Fruit fly (Drosophila melanogaster): ENCODE data around the gene Oseg1.

DNA sequence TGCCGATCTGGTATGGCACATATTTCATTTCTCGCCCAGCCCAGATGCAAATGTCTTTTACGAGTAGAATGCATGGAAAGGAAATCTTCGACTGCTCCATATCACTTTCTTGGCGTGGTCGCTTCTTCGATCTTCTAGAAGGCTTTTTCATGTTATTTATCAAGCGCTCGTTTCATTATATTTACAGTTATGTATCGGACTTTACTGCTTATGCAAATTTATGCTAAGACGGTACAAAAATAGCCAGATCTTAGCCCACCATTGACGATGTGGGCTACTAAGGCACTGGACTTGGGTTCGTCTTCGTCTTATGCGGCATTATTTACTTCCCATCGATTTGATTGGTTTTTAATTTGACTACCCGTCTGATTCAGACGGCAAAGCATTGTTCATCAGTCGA is 49.4 kb downstream of the Oseg1 start:
- TF ChIP-seq Dll (optimal IDR thresholded peaks at IDR 0.05), result no peak
- no peak for TF ChIP-seq usp (GFP tag; optimal IDR thresholded peaks at IDR 0.05)

Measured in whole organism.